Worm (Caenorhabditis elegans): ENCODE measurements around the gene T05A8.1.

T05A8.1 gene

DNA sequence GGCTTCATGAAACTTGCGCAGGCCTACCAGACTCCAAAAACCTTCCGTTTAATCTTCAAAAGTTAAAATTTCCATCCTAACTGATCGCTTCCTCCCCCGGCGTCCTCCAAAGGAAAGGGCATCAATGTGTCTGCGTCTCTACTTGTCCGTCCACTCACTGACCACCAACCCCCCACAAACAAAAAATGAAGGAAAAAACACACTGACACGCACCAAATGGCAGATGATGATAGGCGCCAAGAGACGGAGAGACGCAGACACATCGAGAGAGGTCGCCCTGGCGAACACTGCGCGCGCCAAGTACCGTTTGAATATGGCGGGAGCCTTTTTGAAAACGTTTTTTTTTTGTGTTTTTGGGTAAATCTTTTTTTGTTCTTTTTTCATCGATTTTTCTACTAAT is 24.9 kb upstream of the T05A8.1 start (continued):
- TF ChIP-seq ets-4 (GFP tag; optimal IDR thresholded peaks at IDR 0.05) (no peak), hmg-1.2 (GFP tag; IDR thresholded peaks at IDR 0.05) (peak; percentile 61; the same call in 1 of the 2 replicates), ceh-27 (GFP tag; optimal IDR thresholded peaks at IDR 0.05) (no peak), fkh-3 (tag; optimal IDR thresholded peaks at IDR 0.05) (no peak), ztf-25 (GFP tag; IDR thresholded peaks at IDR 0.05) (no peak)

DNA sequence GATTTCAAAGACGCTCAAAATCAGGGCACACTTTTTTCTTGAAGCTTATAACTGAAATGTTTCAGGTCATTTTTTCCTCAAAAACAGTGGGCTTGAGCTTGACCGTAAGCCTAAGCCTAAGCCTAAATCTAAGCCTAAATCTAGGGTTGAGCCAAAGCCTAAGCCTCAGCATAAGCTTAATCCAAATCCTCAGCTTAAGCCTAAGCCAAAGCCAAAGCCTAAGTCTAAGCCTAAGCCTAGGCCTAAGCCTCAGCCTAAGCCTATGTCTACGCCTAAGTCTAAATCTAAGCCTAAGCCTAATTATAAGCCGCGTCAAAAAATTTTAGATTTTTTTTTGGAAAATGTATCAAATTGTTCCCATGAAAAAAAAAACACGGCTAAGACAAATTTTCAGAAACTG is 24.4 kb upstream of the T05A8.1 start:
- TF ChIP-seq T26A5.8 (tag; optimal IDR thresholded peaks at IDR 0.05): no peak
- TF ChIP-seq lsy-27 (tag; optimal IDR thresholded peaks at IDR 0.05; ENCODE audit: borderline replicate concordance, insufficient read depth): no peak
- no peak for TF ChIP-seq nhr-120 (GFP tag; IDR thresholded peaks at IDR 0.05)
- no peak for TF ChIP-seq lag-1 (GFP tag; IDR thresholded peaks at IDR 0.05)
- no peak for TF ChIP-seq K11D2.4 (GFP tag; IDR thresholded peaks at IDR 0.05)
- no peak for TF ChIP-seq Y67H2A.10 (GFP tag; conservative IDR thresholded peaks at IDR 0.05)
- TF ChIP-seq B0035.1 (tag; optimal IDR thresholded peaks at IDR 0.05): no peak
- TF ChIP-seq athp-1 (tag; optimal IDR thresholded peaks at IDR 0.05): no peak
- TF ChIP-seq somi-1 (GFP tag; optimal IDR thresholded peaks at IDR 0.05): no peak
- TF ChIP-seq ztf-28 (GFP tag; IDR thresholded peaks at IDR 0.05): no peak
- TF ChIP-seq lin-35 (GFP tag; optimal IDR thresholded peaks at IDR 0.05): no peak
- no peak for TF ChIP-seq nhr-179 (tag; optimal IDR thresholded peaks at IDR 0.05)

DNA sequence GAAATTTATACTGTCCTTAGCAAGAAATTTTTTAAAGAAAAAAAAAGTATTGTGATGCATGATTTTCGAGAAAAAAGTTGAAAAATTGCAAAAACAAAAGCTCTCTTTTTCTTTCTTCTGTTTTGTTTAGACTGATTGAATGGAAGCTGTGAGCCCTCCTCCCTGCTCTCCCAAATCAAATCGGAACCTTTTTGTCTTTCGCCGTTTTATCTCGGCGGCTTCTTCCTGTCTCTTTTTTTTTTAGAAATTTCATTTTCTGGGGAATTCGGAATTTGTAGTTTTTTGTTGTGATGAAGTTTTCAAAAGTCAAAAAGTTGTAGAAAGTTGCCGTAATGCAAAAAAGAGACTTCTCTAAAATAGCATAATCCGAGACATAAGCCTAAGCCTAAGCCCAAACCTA is 20.8 kb upstream of the T05A8.1 start:
- TF ChIP-seq bed-2 (GFP tag; IDR thresholded peaks at IDR 0.05) (no peak), nfya-1 (tag; optimal IDR thresholded peaks at IDR 0.05; ENCODE audit: borderline replicate concordance, insufficient read depth) (no peak), mes-4 (tag; optimal IDR thresholded peaks at IDR 0.05) (no peak), lin-26 (GFP tag; IDR thresholded peaks at IDR 0.05) (no peak), egrh-3 (GFP tag; IDR thresholded peaks at IDR 0.05) (no peak), ztf-6 (GFP tag; IDR thresholded peaks at IDR 0.05) (no peak), egl-18 (GFP tag; IDR thresholded peaks at IDR 0.05) (no peak)

DNA sequence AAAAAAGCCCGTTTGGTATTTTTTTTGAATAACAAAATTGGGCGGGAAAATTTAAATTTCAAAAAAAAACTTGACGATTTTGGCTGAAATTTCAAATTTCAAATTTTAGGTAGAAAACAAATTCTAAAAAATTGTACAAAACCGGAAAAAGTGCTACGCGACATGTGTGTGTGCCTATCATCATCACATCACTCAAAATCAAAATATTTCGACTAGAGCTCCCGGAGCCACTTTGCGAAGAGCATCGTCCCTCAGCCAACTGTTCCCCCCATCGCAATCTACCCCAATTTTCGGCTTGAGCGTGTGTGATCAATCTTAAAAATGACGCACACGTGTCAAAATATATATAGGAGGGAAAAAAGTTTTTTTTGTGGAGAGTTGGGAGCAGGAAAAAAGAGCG is 16.9 kb upstream of the T05A8.1 start:
- no peak for TF ChIP-seq ceh-58 (GFP tag; IDR thresholded peaks at IDR 0.05)
- no peak for TF ChIP-seq egl-44 (GFP tag; IDR thresholded peaks at IDR 0.05)
- no peak for TF ChIP-seq F52B5.7 (tag; optimal IDR thresholded peaks at IDR 0.05)
- TF ChIP-seq rcor-1 (GFP tag; IDR thresholded peaks at IDR 0.05): no peak

DNA sequence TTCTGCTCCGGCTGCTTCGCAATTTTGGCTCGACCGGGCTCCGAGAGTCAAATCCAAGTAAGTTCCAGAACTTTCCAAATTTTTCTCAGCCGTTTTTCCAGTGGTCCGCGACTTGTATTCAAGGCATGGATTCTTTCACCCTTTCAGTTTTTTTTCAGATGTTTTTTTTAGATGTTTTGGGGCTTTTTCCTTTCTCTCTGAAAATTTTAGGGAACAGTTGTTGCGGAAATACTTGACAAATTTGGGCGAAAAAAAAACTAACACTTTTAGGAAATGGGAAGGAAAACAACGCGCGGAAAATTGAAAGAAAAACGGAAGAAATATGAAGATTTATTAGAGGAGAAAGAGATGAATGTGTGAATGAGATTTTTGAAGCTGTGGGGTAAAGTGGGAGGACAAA is 15.7 kb upstream of the T05A8.1 start, which contains the start of the genes T05A8.11 and nep-2:
Gene T05A8.11 (minus strand): TSS at position 101 of the 400 bp plus-strand sequence.
Gene nep-2 (minus strand): TSS at position 192 of the 400 bp plus-strand sequence.
- TF ChIP-seq tlf-1 (GFP tag; optimal IDR thresholded peaks at IDR 0.05): no peak
- TF ChIP-seq snpc-4 (GFP tag; optimal IDR thresholded peaks at IDR 0.05): no peak
- TF ChIP-seq snpc-4 (tag; optimal IDR thresholded peaks at IDR 0.05): no peak
- TF ChIP-seq repo-1 (tag; optimal IDR thresholded peaks at IDR 0.05): no peak
- no peak for TF ChIP-seq dpff-1 (tag; optimal IDR thresholded peaks at IDR 0.05)
- TF ChIP-seq fkh-3 (tag; optimal IDR thresholded peaks at IDR 0.05): no peak
- TF ChIP-seq C17E4.6 (GFP tag; IDR thresholded peaks at IDR 0.05): no peak
- no peak for TF ChIP-seq Y95B8A.8 (GFP tag; IDR thresholded peaks at IDR 0.05)
- no peak for TF ChIP-seq ztf-6 (GFP tag; IDR thresholded peaks at IDR 0.05)
